Worm (Caenorhabditis elegans): ENCODE data around the gene bud-31.

- TF ChIP-seq lin-39 (tag; optimal IDR thresholded peaks at IDR 0.05) (no peak), dpl-1 (GFP tag; optimal IDR thresholded peaks at IDR 0.05) (no peak), ama-1 (optimal IDR thresholded peaks at IDR 0.05) (no peak)
These were observed 46.9 kb upstream of the bud-31 start, which contains the start of gene T05G5.1 for ce11 chrIII:9743239-9743638.
